Worm (Caenorhabditis elegans) whole organism, L2 larva: ENCODE measurements around the gene K10D11.4.

Experiments
- C34F6.9 ChIP-seq: fragments of 150-350 bp; optimal IDR thresholded peaks from 2 replicates; lab custom pipeline; 2014; ENCODE audit warnings: missing biosample characterization, missing genetic modification characterization
- ZK546.5 ChIP-seq: sonication (generic microtip); optimal IDR thresholded peaks from 2 replicates; lab custom pipeline; 2017; ENCODE audit warnings: missing biosample characterization, missing genetic modification characterization
- ceh-82 ChIP-seq: fragments of 150-350 bp; optimal IDR thresholded peaks from 2 replicates; lab custom pipeline; 2014; ENCODE audit warnings: missing biosample characterization, missing genetic modification characterization
- elt-1 ChIP-seq: fragments of 150-350 bp; optimal IDR thresholded peaks from 2 replicates; lab custom pipeline; 2014; ENCODE audit warnings: missing biosample characterization, missing genetic modification characterization
- lin-39 ChIP-seq: fragments of 150-350 bp; optimal IDR thresholded peaks from 2 replicates; lab custom pipeline; 2014; ENCODE audit warnings: missing biosample characterization, missing genetic modification reagents, missing genetic modification characterization
- nhr-23 ChIP-seq: fragments of 150-350 bp; optimal IDR thresholded peaks from 2 replicates; lab custom pipeline; 2014; ENCODE audit warnings: missing biosample characterization, missing genetic modification reagents, missing genetic modification characterization
- nhr-237 ChIP-seq: fragments of 150-350 bp; optimal IDR thresholded peaks from 2 replicates; lab custom pipeline; 2014; ENCODE audit warnings: missing biosample characterization, missing genetic modification characterization
- ztf-11 ChIP-seq: sonication (generic microtip); optimal IDR thresholded peaks from 2 replicates; lab custom pipeline; 2017; ENCODE audit warnings: missing biosample characterization, missing genetic modification characterization

DNA sequence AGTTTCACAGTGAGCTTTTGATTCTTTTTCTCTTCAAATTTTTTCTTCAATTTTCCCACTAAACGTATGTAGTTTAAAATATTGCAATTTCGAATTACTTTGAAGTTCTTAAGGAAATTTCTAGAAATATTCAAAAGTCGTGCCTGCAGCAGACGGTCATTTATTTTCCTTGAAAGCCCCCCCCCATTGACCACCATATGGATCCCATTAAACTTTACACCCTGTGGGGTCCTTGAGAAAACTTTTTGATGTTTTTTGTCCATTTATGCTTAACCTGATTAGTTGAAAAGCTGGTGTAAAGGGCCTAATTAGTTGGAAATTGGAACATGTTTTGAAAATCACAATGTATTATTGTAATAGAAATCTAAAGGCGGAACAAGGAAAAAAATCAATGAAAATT is 15.2 kb upstream of the K10D11.4 start:
- TF ChIP-seq C34F6.9 (tag; lab: Kevin White, UChicago): no peak
- TF ChIP-seq elt-1 (tag; lab: Kevin White, UChicago): no peak
- TF ChIP-seq ztf-11 (tag; lab: Kevin White, UChicago): no peak
- TF ChIP-seq nhr-23 (tag; lab: Kevin White, UChicago): no peak
- TF ChIP-seq ceh-82 (tag; lab: Kevin White, UChicago): no peak
- no peak for TF ChIP-seq nhr-237
- no peak for TF ChIP-seq lin-39 (tag; lab: Kevin White, UChicago)
- TF ChIP-seq ZK546.5 (tag; lab: Kevin White, UChicago): no peak
